Worm (Caenorhabditis elegans): Measurements from ENCODE around the gene F41C6.6.
"Not testable (repeated sequence)": the region's sequence is repeated elsewhere in the genome, so short reads cannot be mapped to it uniquely, and the experiment has no call there.

F41C6.6 gene

ce11 chrX:6868669-6869068 is 13.0 kb downstream of the F41C6.6 start, which contains the start of gene C53B7.6:
Gene C53B7.6, minus strand, starts transcription at chrX:6868769.
- TF ChIP-seq nhr-12 (tag; optimal IDR thresholded peaks at IDR 0.05); fkh-10 (GFP tag; optimal IDR thresholded peaks at IDR 0.05); mdl-1 (tag; optimal IDR thresholded peaks at IDR 0.05): not testable (repeated sequence)

ce11 chrX:6867707-6868106 is 14.0 kb downstream of the F41C6.6 start:
- TF ChIP-seq lin-39 (tag; optimal IDR thresholded peaks at IDR 0.05) (peak; percentile 48), hmg-11 (tag; optimal IDR thresholded peaks at IDR 0.05) (peak; percentile 58), nfya-1 (tag; optimal IDR thresholded peaks at IDR 0.05; ENCODE audit: insufficient read depth) (no peak), lsy-12 (tag; optimal IDR thresholded peaks at IDR 0.05) (peak; percentile 66), nhr-67 (tag; optimal IDR thresholded peaks at IDR 0.05) (no peak), nhr-28 (tag; optimal IDR thresholded peaks at IDR 0.05) (no peak), ceh-82 (tag; optimal IDR thresholded peaks at IDR 0.05) (no peak), nhr-43 (tag; optimal IDR thresholded peaks at IDR 0.05; ENCODE audit: poor library complexity, severe bottlenecking) (peak; percentile 79), ZK546.5 (tag; optimal IDR thresholded peaks at IDR 0.05) (no peak), mml-1 (tag; optimal IDR thresholded peaks at IDR 0.05) (no peak), R02D3.7 (tag; optimal IDR thresholded peaks at IDR 0.05) (no peak), unc-39 (tag; optimal IDR thresholded peaks at IDR 0.05) (no peak), nhr-23 (tag; optimal IDR thresholded peaks at IDR 0.05) (peak; percentile 17), jun-1 (tag; optimal IDR thresholded peaks at IDR 0.05) (no peak), fkh-10 (GFP tag; optimal IDR thresholded peaks at IDR 0.05) (no peak), elt-2 (tag; optimal IDR thresholded peaks at IDR 0.05) (peak; percentile 52), elt-1 (tag; optimal IDR thresholded peaks at IDR 0.05) (no peak), nhr-12 (tag; optimal IDR thresholded peaks at IDR 0.05) (no peak), nhr-76 (tag; optimal IDR thresholded peaks at IDR 0.05) (no peak), eor-1 (tag; optimal IDR thresholded peaks at IDR 0.05) (no peak), lin-15B (tag; optimal IDR thresholded peaks at IDR 0.05) (no peak), fkh-2 (tag; optimal IDR thresholded peaks at IDR 0.05) (no peak), elt-3 (tag; optimal IDR thresholded peaks at IDR 0.05) (no peak), ama-1 (optimal IDR thresholded peaks at IDR 0.05) (no peak), ztf-4 (tag; optimal IDR thresholded peaks at IDR 0.05) (peak; percentile 9), ztf-11 (tag; optimal IDR thresholded peaks at IDR 0.05) (no peak), ceh-28 (tag; optimal IDR thresholded peaks at IDR 0.05) (no peak), tbx-2 (tag; optimal IDR thresholded peaks at IDR 0.05) (peak; percentile 63), unc-62 (GFP tag; optimal IDR thresholded peaks at IDR 0.05) (no peak), pha-4 (tag; optimal IDR thresholded peaks at IDR 0.05) (no peak), daf-12 (tag; optimal IDR thresholded peaks at IDR 0.05) (no peak), snpc-4 (tag; optimal IDR thresholded peaks at IDR 0.05) (no peak), ceh-9 (tag; optimal IDR thresholded peaks at IDR 0.05) (no peak), zag-1 (tag; optimal IDR thresholded peaks at IDR 0.05) (no peak), nhr-77 (tag; optimal IDR thresholded peaks at IDR 0.05) (no peak), egl-5 (tag; optimal IDR thresholded peaks at IDR 0.05) (no peak), fos-1 (tag; optimal IDR thresholded peaks at IDR 0.05) (no peak), aly-2 (tag; optimal IDR thresholded peaks at IDR 0.05) (no peak), pqm-1 (tag; optimal IDR thresholded peaks at IDR 0.05) (peak; percentile 52), skn-1 (tag; optimal IDR thresholded peaks at IDR 0.05) (no peak), nhr-25 (tag; optimal IDR thresholded peaks at IDR 0.05) (peak; percentile 59), sea-2 (GFP tag; optimal IDR thresholded peaks at IDR 0.05) (no peak), ceh-16 (tag; optimal IDR thresholded peaks at IDR 0.05) (no peak), nhr-237 (tag; optimal IDR thresholded peaks at IDR 0.05) (no peak), nhr-11 (tag; optimal IDR thresholded peaks at IDR 0.05) (no peak), mdl-1 (tag; optimal IDR thresholded peaks at IDR 0.05) (no peak), egl-27 (tag; optimal IDR thresholded peaks at IDR 0.05) (no peak)
